Worm (Caenorhabditis elegans) whole organism, mixed stage, embryonic: Measurements from ENCODE around the gene Y17D7B.10.

Experiments
- M03D4.4 ChIP-seq: sonication (generic microtip); optimal IDR thresholded peaks from 2 replicates; lab custom pipeline; 2017; ENCODE audit warnings: mild to moderate bottlenecking, missing genetic modification characterization, missing compliant biosample characterization
- blmp-1 ChIP-seq: fragments of 150-350 bp; optimal IDR thresholded peaks from 2 replicates; lab custom pipeline; 2014; ENCODE audit warnings: missing biosample characterization, missing genetic modification characterization
- ceh-43 ChIP-seq: fragments of 200-800 bp; sonication (Bioruptor generic); optimal IDR thresholded peaks from 2 replicates; lab custom pipeline; 2018; ENCODE audit warnings: mild to moderate bottlenecking, missing genetic modification characterization, moderate library complexity, missing compliant biosample characterization
- ceh-83 ChIP-seq: fragments of 200-800 bp; sonication (Bioruptor generic); optimal IDR thresholded peaks from 2 replicates; lab custom pipeline; 2018; ENCODE audit warnings: mild to moderate bottlenecking, missing genetic modification characterization, missing compliant biosample characterization
- ces-1 ChIP-seq: fragments of 150-350 bp; optimal IDR thresholded peaks from 2 replicates; lab custom pipeline; 2014; ENCODE audit warnings: missing biosample characterization, missing genetic modification reagents, missing genetic modification characterization
- cnd-1 ChIP-seq: fragments of 200-800 bp; sonication (Bioruptor generic); optimal IDR thresholded peaks from 2 replicates; lab custom pipeline; 2018; ENCODE audit warnings: mild to moderate bottlenecking, missing genetic modification characterization, missing compliant biosample characterization
- drap-1 ChIP-seq: fragments of 200-800 bp; sonication (Bioruptor generic); optimal IDR thresholded peaks from 3 replicates; lab custom pipeline; 2018; ENCODE audit warnings: mild to moderate bottlenecking, missing genetic modification characterization, missing compliant biosample characterization
- elt-1 ChIP-seq: sonication (generic microtip); optimal IDR thresholded peaks from 2 replicates; lab custom pipeline; 2017; ENCODE audit warnings: missing genetic modification characterization, mild to moderate bottlenecking, missing compliant biosample characterization, antibody characterized with exemption, moderate library complexity, borderline replicate concordance; ENCODE audit not compliant: insufficient read depth
- elt-3 ChIP-seq: fragments of 150-350 bp; optimal IDR thresholded peaks from 2 replicates; lab custom pipeline; 2014; ENCODE audit warnings: missing biosample characterization, missing genetic modification characterization
- ham-2 ChIP-seq: fragments of 200-800 bp; sonication (Bioruptor generic); optimal IDR thresholded peaks from 2 replicates; lab custom pipeline; 2018; ENCODE audit warnings: mild to moderate bottlenecking, missing genetic modification characterization, missing compliant biosample characterization
- hlh-1 ChIP-seq: fragments of 150-350 bp; optimal IDR thresholded peaks from 2 replicates; lab custom pipeline; 2014; ENCODE audit warnings: missing biosample characterization, missing genetic modification reagents, missing genetic modification characterization
- lin-13 ChIP-seq: fragments of 150-350 bp; optimal IDR thresholded peaks from 2 replicates; lab custom pipeline; 2014; ENCODE audit warnings: missing biosample characterization, missing genetic modification characterization
- lin-32 ChIP-seq: fragments of 200-800 bp; sonication (Bioruptor generic); optimal IDR thresholded peaks from 2 replicates; lab custom pipeline; 2018; ENCODE audit warnings: mild to moderate bottlenecking, missing genetic modification characterization, missing compliant biosample characterization
- lsy-2 ChIP-seq: fragments of 150-350 bp; optimal IDR thresholded peaks from 2 replicates; lab custom pipeline; 2014; ENCODE audit warnings: missing biosample characterization, missing genetic modification characterization
- mab-5 ChIP-seq: fragments of 150-350 bp; optimal IDR thresholded peaks from 2 replicates; lab custom pipeline; 2014; ENCODE audit warnings: missing biosample characterization, missing genetic modification characterization
- mep-1 ChIP-seq: fragments of 150-350 bp; optimal IDR thresholded peaks from 2 replicates; lab custom pipeline; 2017; ENCODE audit warnings: missing biosample characterization, missing genetic modification reagents, missing genetic modification characterization, inconsistent platforms
- mls-2 ChIP-seq: sonication (generic microtip); optimal IDR thresholded peaks from 2 replicates; lab custom pipeline; 2016; ENCODE audit warnings: mild to moderate bottlenecking, missing genetic modification characterization, moderate library complexity, missing compliant biosample characterization
- nhr-12 ChIP-seq: fragments of 150-350 bp; optimal IDR thresholded peaks from 2 replicates; lab custom pipeline; 2014; ENCODE audit warnings: missing biosample characterization, missing genetic modification characterization
- nhr-237 ChIP-seq: fragments of 150-350 bp; optimal IDR thresholded peaks from 2 replicates; lab custom pipeline; 2014; ENCODE audit warnings: missing biosample characterization, missing genetic modification characterization
- nhr-28 ChIP-seq: fragments of 150-350 bp; optimal IDR thresholded peaks from 2 replicates; lab custom pipeline; 2014; ENCODE audit warnings: missing biosample characterization, missing genetic modification characterization
- nhr-76 ChIP-seq: sonication (generic microtip); optimal IDR thresholded peaks from 2 replicates; lab custom pipeline; 2017; ENCODE audit warnings: missing biosample characterization, missing genetic modification characterization
- pha-4 ChIP-seq: fragments of 150-350 bp; optimal IDR thresholded peaks from 2 replicates; lab custom pipeline; 2018; ENCODE audit warnings: missing biosample characterization, missing genetic modification reagents, missing genetic modification characterization
- sem-2 ChIP-seq: fragments of 200-800 bp; sonication (Bioruptor generic); optimal IDR thresholded peaks from 2 replicates; lab custom pipeline; 2018; ENCODE audit warnings: mild to moderate bottlenecking, missing genetic modification characterization, missing compliant biosample characterization
- snpc-4 ChIP-seq: fragments of 150-350 bp; optimal IDR thresholded peaks from 2 replicates; lab custom pipeline; 2014; ENCODE audit warnings: missing biosample characterization, missing genetic modification characterization
- sptf-1 ChIP-seq: sonication (generic microtip); optimal IDR thresholded peaks from 2 replicates; lab custom pipeline; 2017; ENCODE audit warnings: mild to moderate bottlenecking, missing genetic modification characterization, moderate library complexity, missing compliant biosample characterization
- tbx-8 ChIP-seq: fragments of 200-800 bp; sonication (Bioruptor generic); optimal IDR thresholded peaks from 2 replicates; lab custom pipeline; 2018; ENCODE audit warnings: mild to moderate bottlenecking, missing genetic modification characterization, moderate library complexity, missing compliant biosample characterization
- unc-120 ChIP-seq: sonication (generic microtip); optimal IDR thresholded peaks from 2 replicates; lab custom pipeline; 2017; ENCODE audit warnings: missing genetic modification characterization, missing compliant biosample characterization; ENCODE audit not compliant: poor library complexity, severe bottlenecking
- unc-39 ChIP-seq: fragments of 150-350 bp; optimal IDR thresholded peaks from 2 replicates; lab custom pipeline; 2014; ENCODE audit warnings: missing biosample characterization, missing genetic modification characterization
- unc-62 ChIP-seq: fragments of 150-350 bp; optimal IDR thresholded peaks from 2 replicates; lab custom pipeline; 2014; ENCODE audit warnings: missing biosample characterization, missing genetic modification reagents, missing genetic modification characterization
- zip-8 ChIP-seq: fragments of 150-350 bp; optimal IDR thresholded peaks from 2 replicates; lab custom pipeline; 2014; ENCODE audit warnings: missing biosample characterization, missing genetic modification characterization
- ztf-11 ChIP-seq: fragments of 150-350 bp; optimal IDR thresholded peaks from 2 replicates; lab custom pipeline; 2014; ENCODE audit warnings: missing biosample characterization, missing genetic modification characterization

Y17D7B.10 gene

DNA sequence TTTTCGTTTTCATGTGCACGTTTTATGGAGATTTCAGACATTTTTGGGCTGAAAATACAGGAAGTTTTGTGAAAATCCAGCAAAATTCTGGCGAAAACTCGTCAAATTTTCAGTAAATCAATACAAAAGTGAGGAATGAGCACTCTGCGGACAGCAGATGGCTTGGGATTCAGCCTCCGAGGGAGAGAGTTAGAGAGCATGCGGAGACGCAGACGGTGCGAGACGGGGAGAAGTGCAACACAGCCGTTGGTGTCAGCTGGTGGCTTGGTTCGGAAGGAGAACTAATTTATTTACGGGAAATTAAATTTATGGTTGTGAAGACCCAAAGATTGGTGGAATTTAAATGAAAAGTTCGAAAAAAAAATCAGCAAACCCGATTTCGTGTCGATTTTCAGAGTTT is 25.1 kb downstream of the Y17D7B.10 start, which contains the start of gene C54E10.6:
Gene C54E10.6, minus strand, starts transcription at position 109 of the 400 bp plus-strand sequence.
- TF ChIP-seq unc-62 (GFP tag; lab: Kevin White, UChicago) (peak; percentile 23), ces-1 (peak; percentile 96), nhr-237 (tag; lab: Kevin White, UChicago) (no peak), unc-120 (peak; percentile 12), ceh-43 (GFP tag; lab: Kevin White, UChicago) (no peak), cnd-1 (tag; lab: Kevin White, UChicago) (peak; percentile 80), sem-2 (GFP tag; lab: Kevin White, UChicago) (no peak), hlh-1 (tag; lab: Kevin White, UChicago) (peak; percentile 95), mls-2 (tag; lab: Kevin White, UChicago) (no peak), pha-4 (tag; lab: Kevin White, UChicago) (no peak), lin-32 (GFP tag; lab: Kevin White, UChicago) (peak; percentile 73), unc-39 (tag; lab: Kevin White, UChicago) (no peak), mep-1 (tag; lab: Kevin White, UChicago) (peak; percentile 10), ceh-83 (GFP tag; lab: Kevin White, UChicago) (no peak)

DNA sequence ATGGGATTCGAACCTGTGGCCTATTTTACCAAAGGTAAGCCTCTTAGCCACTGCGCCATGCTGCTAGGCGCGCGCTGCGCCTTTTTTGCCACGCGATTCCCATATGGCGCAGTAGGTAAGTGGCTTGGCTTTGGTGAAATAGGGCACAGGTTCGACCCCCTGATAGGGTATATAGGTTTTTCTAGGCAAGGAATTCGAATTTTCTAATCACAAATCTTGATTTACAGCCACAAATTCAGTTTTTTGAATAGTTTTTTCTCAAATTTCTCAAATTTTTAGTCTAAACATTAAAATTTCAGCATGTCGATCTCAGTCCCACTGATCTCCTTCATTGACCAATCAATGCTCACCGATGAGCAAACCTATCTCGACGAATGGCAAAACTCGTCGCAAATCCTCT is 27.2 kb downstream of the Y17D7B.10 start, which contains the start of gene C54E10.3:
Gene C54E10.3, plus strand, starts transcription at position 301 of the 400 bp plus-strand sequence.
- no peak for TF ChIP-seq ces-1
- no peak for TF ChIP-seq nhr-28 (tag; lab: Kevin White, UChicago)
- no peak for TF ChIP-seq zip-8 (tag; lab: Kevin White, UChicago)
- TF ChIP-seq lin-32 (GFP tag; lab: Kevin White, UChicago): no peak
- TF ChIP-seq mab-5 (tag; lab: Kevin White, UChicago): no peak
- TF ChIP-seq blmp-1 (tag; lab: Kevin White, UChicago): no peak
- TF ChIP-seq mls-2 (tag; lab: Kevin White, UChicago): no peak
- TF ChIP-seq sem-2 (GFP tag; lab: Kevin White, UChicago): no peak
- no peak for TF ChIP-seq drap-1 (GFP tag; lab: Kevin White, UChicago)
- TF ChIP-seq ceh-43 (GFP tag; lab: Kevin White, UChicago): no peak
- no peak for TF ChIP-seq tbx-8 (GFP tag; lab: Kevin White, UChicago)
- no peak for TF ChIP-seq ham-2 (GFP tag; lab: Kevin White, UChicago)
- TF ChIP-seq nhr-237 (tag; lab: Kevin White, UChicago): no peak
- TF ChIP-seq pha-4 (tag; lab: Kevin White, UChicago): no peak
- TF ChIP-seq lsy-2 (tag; lab: Kevin White, UChicago): no peak
- no peak for TF ChIP-seq unc-120
- no peak for TF ChIP-seq unc-62 (GFP tag; lab: Kevin White, UChicago)
- no peak for TF ChIP-seq lin-13 (tag; lab: Kevin White, UChicago)
- no peak for TF ChIP-seq elt-3 (tag; lab: Kevin White, UChicago)
- no peak for TF ChIP-seq sptf-1 (tag; lab: Kevin White, UChicago)
- TF ChIP-seq, all 35 proteins: peak for 0

DNA sequence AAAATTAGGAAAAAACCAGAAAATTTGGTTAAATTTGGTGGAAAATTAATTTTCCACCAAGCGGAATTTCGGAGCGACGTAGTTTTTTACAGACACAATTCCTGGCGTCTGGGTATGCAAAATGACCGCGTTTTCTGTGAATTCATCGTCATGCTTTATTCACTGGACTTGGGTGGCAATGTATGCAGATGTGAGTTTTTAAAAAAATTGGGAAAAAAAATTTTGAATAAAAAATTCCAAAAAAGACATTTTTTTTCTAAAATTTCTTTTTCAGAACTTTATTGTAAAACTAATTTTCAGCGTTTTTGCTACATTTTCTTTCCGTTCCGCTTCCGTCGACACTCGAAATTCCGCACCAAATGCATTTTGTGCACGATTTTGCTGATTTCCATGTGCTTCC is 27.8 kb downstream of the Y17D7B.10 start, which contains the start of gene C54E10.7:
Gene C54E10.7, plus strand, starts transcription at position 301 of the 400 bp plus-strand sequence.
- TF ChIP-seq ces-1 (no peak), nhr-12 (tag; lab: Kevin White, UChicago) (no peak), ztf-11 (no peak), unc-120 (no peak), elt-3 (tag; lab: Kevin White, UChicago) (no peak), elt-1 (tag; lab: Kevin White, UChicago) (no peak), mls-2 (tag; lab: Kevin White, UChicago) (no peak), mep-1 (tag; lab: Kevin White, UChicago) (no peak), sem-2 (GFP tag; lab: Kevin White, UChicago) (no peak), ceh-83 (GFP tag; lab: Kevin White, UChicago) (no peak), nhr-28 (tag; lab: Kevin White, UChicago) (no peak), ceh-43 (GFP tag; lab: Kevin White, UChicago) (no peak), nhr-76 (tag; lab: Kevin White, UChicago) (no peak), blmp-1 (tag; lab: Kevin White, UChicago) (no peak), nhr-237 (tag; lab: Kevin White, UChicago) (no peak)
- TF ChIP-seq, all 35 proteins: peak for 0

DNA sequence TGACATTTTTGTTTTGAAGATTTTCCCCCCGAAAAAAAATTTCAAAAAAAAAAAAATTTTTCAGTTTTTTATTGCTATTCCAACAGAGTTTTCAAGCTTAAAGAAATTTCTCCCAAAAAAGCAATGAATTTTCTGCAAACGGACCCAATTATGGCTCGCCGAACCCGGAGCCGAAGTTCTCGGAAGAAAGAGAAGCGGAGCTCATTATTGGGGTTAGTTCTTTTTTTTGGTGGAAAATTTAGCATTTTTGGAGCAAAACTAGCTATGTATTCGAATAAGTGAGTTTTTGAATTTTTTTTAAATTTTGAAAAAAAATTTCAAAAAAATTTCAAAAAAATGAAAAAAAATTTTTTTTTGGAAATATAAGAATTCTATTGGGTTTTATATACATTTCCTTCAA is 36.1 kb downstream of the Y17D7B.10 start, which contains the start of gene ncs-5:
Gene ncs-5, plus strand, starts transcription at position 124 of the 400 bp plus-strand sequence.
- TF ChIP-seq ces-1 (no peak), ceh-43 (GFP tag; lab: Kevin White, UChicago) (no peak), mep-1 (tag; lab: Kevin White, UChicago) (no peak), drap-1 (GFP tag; lab: Kevin White, UChicago) (no peak), nhr-28 (tag; lab: Kevin White, UChicago) (no peak), elt-1 (tag; lab: Kevin White, UChicago) (no peak), snpc-4 (no peak), nhr-12 (tag; lab: Kevin White, UChicago) (no peak), M03D4.4 (tag; lab: Kevin White, UChicago) (no peak), sptf-1 (tag; lab: Kevin White, UChicago) (no peak), ceh-83 (GFP tag; lab: Kevin White, UChicago) (no peak)
- TF ChIP-seq, all 35 proteins: peak for 0
